Worm (Caenorhabditis elegans): ENCODE results near the gene mnk-1.
"Not testable (repeated sequence)": the region's sequence is repeated elsewhere in the genome, so short reads cannot be mapped to it uniquely, and the experiment has no call there.

Gene mnk-1

DNA sequence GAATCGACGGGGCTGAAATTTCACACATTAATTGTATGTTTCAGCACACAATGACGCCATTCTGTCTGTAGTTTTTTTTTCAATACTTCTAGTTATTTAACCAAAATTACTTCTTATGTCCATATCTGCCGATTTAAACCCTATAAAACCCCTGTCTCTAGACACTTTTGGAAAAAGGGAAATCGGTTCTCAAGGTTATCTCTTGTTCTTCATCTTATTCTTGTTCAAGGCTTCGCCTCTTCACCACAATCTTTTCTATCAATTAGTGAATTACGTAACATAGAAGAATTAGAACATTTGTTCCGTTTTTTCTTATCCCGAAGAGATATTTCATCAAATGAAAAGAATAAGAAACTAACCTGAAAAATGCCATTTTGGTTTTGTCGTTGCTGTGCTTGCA, 54.2 kb downstream of the mnk-1 start:
- TF ChIP-seq dao-5 (tag; optimal IDR thresholded peaks at IDR 0.05) (no peak), W03F9.2 (tag; optimal IDR thresholded peaks at IDR 0.05) (no peak), him-1 (tag; optimal IDR thresholded peaks at IDR 0.05) (no peak)

DNA sequence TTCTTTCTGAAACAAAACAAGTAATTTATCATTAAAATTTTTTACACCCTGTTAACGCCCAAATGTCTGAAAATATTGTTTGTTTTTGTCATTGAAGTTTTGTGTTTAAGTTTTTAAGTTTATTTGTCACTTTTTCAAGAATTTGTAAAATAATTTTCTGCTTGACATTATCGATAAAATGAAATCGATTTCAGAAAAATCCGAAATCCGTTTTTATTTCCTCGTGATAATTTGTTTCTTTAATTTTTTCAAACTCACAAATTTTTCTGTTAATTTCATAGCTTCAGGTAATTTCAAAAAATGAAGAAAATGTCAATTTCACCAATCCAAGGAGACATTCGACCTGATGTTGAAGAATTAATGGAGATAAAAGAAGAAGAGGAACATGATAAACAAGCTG, 58.9 kb downstream of the mnk-1 start, which contains the start of gene ZK666.12:
Gene ZK666.12, plus strand, starts transcription at position 301 of the 400 bp plus-strand sequence.
- TF ChIP-seq him-1 (tag; optimal IDR thresholded peaks at IDR 0.05) (no peak), dao-5 (tag; optimal IDR thresholded peaks at IDR 0.05) (no peak), W03F9.2 (tag; optimal IDR thresholded peaks at IDR 0.05) (no peak)

- TF ChIP-seq W03F9.2 (tag; optimal IDR thresholded peaks at IDR 0.05) (no peak), dao-5 (tag; optimal IDR thresholded peaks at IDR 0.05) (no peak), him-1 (tag; optimal IDR thresholded peaks at IDR 0.05) (no peak)
Observed at ce11 chrII:10494467-10494866, 60.4 kb downstream of the mnk-1 start, which contains the start of gene ZK666.14. Gene ZK666.14, plus strand, starts transcription at chrII:10494767.

DNA sequence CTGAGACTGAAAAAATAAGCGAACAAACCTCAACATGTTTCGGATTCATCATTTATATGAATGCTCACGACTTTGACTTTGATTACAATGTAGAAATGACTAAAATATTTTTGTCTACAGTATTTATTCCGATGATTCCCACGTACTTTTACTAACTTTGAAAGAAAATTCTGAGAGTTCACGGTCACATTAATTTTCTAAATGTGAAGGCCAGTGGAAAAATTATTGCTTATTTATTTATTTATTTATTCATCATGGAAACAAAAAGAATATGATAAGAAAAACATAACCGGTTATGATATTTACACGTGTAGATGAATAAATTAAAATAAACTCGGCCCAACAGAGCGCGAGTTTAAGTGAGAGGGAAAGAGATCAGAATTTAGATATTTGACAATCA, 61.8 kb downstream of the mnk-1 start, which contains the start of gene ZK666.8:
Gene ZK666.8, minus strand, starts transcription at position 101 of the 400 bp plus-strand sequence.
- not testable (repeated sequence) for TF ChIP-seq dao-5, him-1, W03F9.2 (tag; optimal IDR thresholded peaks at IDR 0.05)

All from whole organism, L4/young adult.